Fruit fly (Drosophila melanogaster) whole organism, embryonic: ENCODE data around the gene mRpS35.

ENCODE experiments used
- Atf6 ChIP-seq: fragments of 200-800 bp; sonication (Bioruptor generic); IDR thresholded peaks from 2 replicates; pipeline ENCODE4 v1.3.6; 2022; ENCODE audit warnings: missing biosample characterization, missing genetic modification characterization
- CG10321 ChIP-seq: fragments of 200-800 bp; sonication (Bioruptor generic); IDR thresholded peaks from 2 replicates; pipeline ENCODE4 v1.3.6; 2022; ENCODE audit warnings: missing biosample characterization, missing genetic modification characterization
- CG10366 ChIP-seq: fragments of 200-800 bp; sonication (Bioruptor generic); IDR thresholded peaks from 2 replicates; pipeline ENCODE4 v1.3.6; 2022; ENCODE audit warnings: missing biosample characterization, missing genetic modification characterization
- CG10979 ChIP-seq: fragments of 200-800 bp; sonication (Bioruptor generic); optimal IDR thresholded peaks from 2 replicates; lab custom pipeline; 2018; ENCODE audit warnings: missing biosample characterization, mild to moderate bottlenecking, missing genetic modification characterization, moderate library complexity
- CG11696 ChIP-seq: fragments of 200-800 bp; sonication (Bioruptor generic); IDR thresholded peaks from 2 replicates; pipeline ENCODE4 v1.3.6; 2022; ENCODE audit warnings: missing biosample characterization, missing genetic modification characterization
- CG14441 ChIP-seq: fragments of 200-800 bp; sonication (Bioruptor generic); IDR thresholded peaks from 2 replicates; pipeline ENCODE4 v1.3.6; 2022; ENCODE audit warnings: missing biosample characterization, missing genetic modification characterization
- CG17612 ChIP-seq: fragments of 200-800 bp; sonication (Bioruptor generic); IDR thresholded peaks from 2 replicates; pipeline ENCODE4 v1.3.6; 2022; ENCODE audit warnings: missing biosample characterization, missing genetic modification characterization
- CG17829 ChIP-seq: fragments of 200-800 bp; optimal IDR thresholded peaks from 2 replicates; lab custom pipeline; 2019; ENCODE audit warnings: missing biosample characterization, mild to moderate bottlenecking, missing genetic modification characterization, moderate library complexity
- CG2712 ChIP-seq: fragments of 200-800 bp; optimal IDR thresholded peaks from 3 replicates; lab custom pipeline; 2019; ENCODE audit warnings: missing biosample characterization, mild to moderate bottlenecking, missing genetic modification characterization, moderate library complexity
- CG4282 ChIP-seq: fragments of 200-800 bp; sonication (Bioruptor generic); optimal IDR thresholded peaks from 2 replicates; lab custom pipeline; 2016; ENCODE audit warnings: missing biosample characterization, missing genetic modification characterization
- CG4360 ChIP-seq: fragments of 200-800 bp; sonication (Bioruptor generic); IDR thresholded peaks from 2 replicates; pipeline ENCODE4 v1.3.6; 2022; ENCODE audit warnings: missing biosample characterization, missing genetic modification characterization
- CG7745 ChIP-seq: fragments of 200-800 bp; sonication (Bioruptor generic); optimal IDR thresholded peaks from 2 replicates; lab custom pipeline; 2018; ENCODE audit warnings: missing biosample characterization, mild to moderate bottlenecking, missing genetic modification characterization, moderate library complexity
- CG8478 ChIP-seq: fragments of >200 bp; optimal IDR thresholded peaks from 2 replicates; lab custom pipeline; 2018
- CG9932 ChIP-seq: fragments of 200-800 bp; sonication (Bioruptor generic); IDR thresholded peaks from 2 replicates; pipeline ENCODE4 v1.3.6; 2022; ENCODE audit warnings: missing biosample characterization, missing genetic modification characterization
- D ChIP-seq, 2 experiments: fragments of 200-800 bp in 1 of 2; fragments of >200 bp in 1 of 2; sonication (Bioruptor generic) in 1 of 2; optimal IDR thresholded peaks; 2 replicates in 1 of 2; 3 replicates in 1 of 2; lab custom pipeline; 2017; ENCODE audit warnings: mild to moderate bottlenecking in 1 of 2, missing biosample characterization in 1 of 2, missing genetic modification characterization in 1 of 2, missing genetic modification reagents in 1 of 2
- D19A ChIP-seq: fragments of 200-800 bp; optimal IDR thresholded peaks from 3 replicates; lab custom pipeline; 2019; ENCODE audit warnings: missing biosample characterization, mild to moderate bottlenecking, missing genetic modification characterization, moderate library complexity
- Doc2 ChIP-seq: fragments of 200-800 bp; sonication (Bioruptor generic); IDR thresholded peaks from 2 replicates; pipeline ENCODE4 v1.3.6; 2022; ENCODE audit warnings: missing biosample characterization, missing genetic modification characterization
- Drgx ChIP-seq: fragments of 200-800 bp; sonication (Bioruptor generic); IDR thresholded peaks from 2 replicates; pipeline ENCODE4 v1.3.6; 2022; ENCODE audit warnings: missing biosample characterization, missing genetic modification characterization
- Lim3 ChIP-seq: fragments of 200-800 bp; sonication (Bioruptor generic); IDR thresholded peaks from 2 replicates; pipeline ENCODE4 v1.3.6; 2022; ENCODE audit warnings: missing biosample characterization, missing genetic modification characterization
- Med ChIP-seq: fragments of 200-800 bp; sonication (Bioruptor generic); peaks from one replicate; lab custom pipeline; 2016; ENCODE audit warnings: missing biosample characterization, missing genetic modification characterization, mild to moderate bottlenecking, inconsistent platforms, moderate library complexity
- TFAM ChIP-seq: fragments of 200-800 bp; sonication (Bioruptor generic); optimal IDR thresholded peaks from 2 replicates; lab custom pipeline; 2017; ENCODE audit warnings: missing biosample characterization, missing genetic modification characterization, inconsistent platforms
- Taf1 ChIP-seq: fragments of 200-800 bp; sonication (Bioruptor generic); IDR thresholded peaks from 2 replicates; pipeline ENCODE4 v1.3.6; 2022; ENCODE audit warnings: missing biosample characterization, missing genetic modification characterization
- Tbp ChIP-seq: fragments of >200 bp; optimal IDR thresholded peaks from 2 replicates; lab custom pipeline; 2018; ENCODE audit warnings: missing biosample characterization, missing genetic modification characterization
- Trl ChIP-seq, 3 experiments: fragments of >200 bp in 2 of 3; fragments of 200-800 bp in 1 of 3; sonication (Bioruptor generic) in 1 of 3; optimal IDR thresholded peaks; 2 replicates in 1 of 3; 3 replicates in 2 of 3; lab custom pipeline; 2016 to 2017; ENCODE audit warnings: missing biosample characterization in 1 of 3, missing genetic modification characterization in 1 of 3
- Vsx1 ChIP-seq: fragments of 200-800 bp; sonication (Bioruptor generic); optimal IDR thresholded peaks from 2 replicates; lab custom pipeline; 2017; ENCODE audit warnings: missing biosample characterization, mild to moderate bottlenecking, missing genetic modification characterization, missing genetic modification reagents
- bsh ChIP-seq, 2 experiments: fragments of 200-800 bp; sonication (Bioruptor generic); optimal IDR thresholded peaks; 2 replicates each; lab custom pipeline; 2017 to 2018; ENCODE audit warnings: mild to moderate bottlenecking in 2 of 2, missing biosample characterization in 2 of 2, missing genetic modification characterization in 2 of 2, moderate library complexity in 1 of 2
- dysf ChIP-seq: fragments of 200-800 bp; sonication (Bioruptor generic); IDR thresholded peaks from 3 replicates; pipeline ENCODE4 v1.3.6; 2022; ENCODE audit warnings: missing biosample characterization, missing genetic modification characterization
- eve ChIP-seq, 2 experiments: fragments of >200 bp; optimal IDR thresholded peaks; 2 replicates each; lab custom pipeline; 2017; ENCODE audit warnings: missing biosample characterization in 2 of 2, missing genetic modification characterization in 2 of 2
- ewg ChIP-seq: fragments of 200-800 bp; sonication (Bioruptor generic); optimal IDR thresholded peaks from 3 replicates; lab custom pipeline; 2017; ENCODE audit warnings: mild to moderate bottlenecking, missing biosample characterization, missing genetic modification reagents, missing genetic modification characterization
- gem ChIP-seq: fragments of 200-800 bp; sonication (Bioruptor generic); optimal IDR thresholded peaks from 2 replicates; lab custom pipeline; 2019; ENCODE audit warnings: missing biosample characterization, mild to moderate bottlenecking, missing genetic modification characterization, moderate library complexity
- grau ChIP-seq: fragments of 200-800 bp; optimal IDR thresholded peaks from 3 replicates; lab custom pipeline; 2019; ENCODE audit warnings: missing biosample characterization, mild to moderate bottlenecking, missing genetic modification characterization, moderate library complexity
- hth ChIP-seq: fragments of >200 bp; optimal IDR thresholded peaks from 2 replicates; lab custom pipeline; 2017; ENCODE audit warnings: inconsistent platforms
- jing ChIP-seq: fragments of 200-800 bp; sonication (Bioruptor generic); optimal IDR thresholded peaks from 2 replicates; lab custom pipeline; 2018; ENCODE audit warnings: missing biosample characterization, mild to moderate bottlenecking, missing genetic modification characterization
- lab ChIP-seq: fragments of 200-800 bp; sonication (Bioruptor generic); optimal IDR thresholded peaks from 3 replicates; lab custom pipeline; 2017; ENCODE audit warnings: missing biosample characterization, missing genetic modification characterization, mild to moderate bottlenecking, moderate library complexity, missing genetic modification reagents
- lilli ChIP-seq: fragments of 200-800 bp; sonication (Bioruptor generic); optimal IDR thresholded peaks from 3 replicates; lab custom pipeline; 2016; ENCODE audit warnings: missing biosample characterization, missing genetic modification characterization
- lov ChIP-seq, 2 experiments: fragments of 200-800 bp in 1 of 2; fragments of >200 bp in 1 of 2; sonication (Bioruptor generic) in 1 of 2; IDR thresholded peaks in 1 of 2; optimal IDR thresholded peaks in 1 of 2; 2 replicates in 1 of 2; 3 replicates in 1 of 2; pipeline versions ENCODE4 v1.3.6 to Lab custom; 2017 to 2022; ENCODE audit warnings: missing biosample characterization in 1 of 2, missing genetic modification characterization in 1 of 2
- mirr ChIP-seq: fragments of 200-800 bp; sonication (Bioruptor generic); optimal IDR thresholded peaks from 3 replicates; lab custom pipeline; 2018; ENCODE audit warnings: missing biosample characterization, mild to moderate bottlenecking, missing genetic modification characterization
- org-1 ChIP-seq: fragments of 200-800 bp; sonication (Bioruptor generic); optimal IDR thresholded peaks from 2 replicates; lab custom pipeline; 2017; ENCODE audit warnings: missing biosample characterization, missing genetic modification characterization
- otp ChIP-seq: fragments of 200-800 bp; sonication (Bioruptor generic); IDR thresholded peaks from 3 replicates; pipeline ENCODE4, ENCODE4 v1.3.6; 2022; ENCODE audit warnings: missing biosample characterization, missing genetic modification characterization
- pan ChIP-seq, 4 experiments: fragments of >200 bp in 3 of 4; fragments of 200-800 bp in 1 of 4; sonication (Bioruptor generic) in 1 of 4; optimal IDR thresholded peaks in 3 of 4; IDR thresholded peaks in 1 of 4; 2 replicates each; pipeline versions ENCODE4 v1.3.6 to Lab custom; 2017 to 2022; ENCODE audit warnings: missing biosample characterization in 2 of 4, missing genetic modification characterization in 2 of 4, mixed read lengths in 1 of 4
- pho ChIP-seq: fragments of 200-800 bp; sonication (Bioruptor generic); optimal IDR thresholded peaks from 2 replicates; lab custom pipeline; 2016; ENCODE audit warnings: missing biosample characterization, missing genetic modification characterization
- psq ChIP-seq: fragments of 200-800 bp; sonication (Bioruptor generic); optimal IDR thresholded peaks from 2 replicates; lab custom pipeline; 2017; ENCODE audit warnings: missing biosample characterization, missing genetic modification characterization
- scrt ChIP-seq: fragments of 200-800 bp; sonication (Bioruptor generic); optimal IDR thresholded peaks from 2 replicates; lab custom pipeline; 2018; ENCODE audit warnings: missing biosample characterization, mild to moderate bottlenecking, missing genetic modification characterization, moderate library complexity
- sqz ChIP-seq: fragments of 200-800 bp; sonication (Bioruptor generic); optimal IDR thresholded peaks from 3 replicates; lab custom pipeline; 2018; ENCODE audit warnings: missing biosample characterization, mild to moderate bottlenecking, missing genetic modification characterization
- sug ChIP-seq: fragments of 200-800 bp; optimal IDR thresholded peaks from 2 replicates; lab custom pipeline; 2019; ENCODE audit warnings: missing biosample characterization, mild to moderate bottlenecking, missing genetic modification characterization, moderate library complexity
- tna ChIP-seq: fragments of 200-800 bp; sonication (Bioruptor generic); IDR thresholded peaks from 2 replicates; pipeline ENCODE4 v1.3.6; 2022; ENCODE audit warnings: missing biosample characterization, missing genetic modification characterization; ENCODE audit not compliant: partially characterized antibody
- unc-4 ChIP-seq: fragments of 200-800 bp; sonication (Bioruptor generic); IDR thresholded peaks from 2 replicates; pipeline ENCODE4 v1.3.6; 2022; ENCODE audit warnings: missing biosample characterization, missing genetic modification characterization; ENCODE audit not compliant: partially characterized antibody
- zen ChIP-seq: fragments of 200-800 bp; sonication (Bioruptor generic); optimal IDR thresholded peaks from 3 replicates; lab custom pipeline; 2018; ENCODE audit warnings: missing biosample characterization, mild to moderate bottlenecking, missing genetic modification characterization, moderate library complexity

mRpS35 gene

dm6 chr3L:2808278-2808892 is 27.7 kb downstream of the mRpS35 start (continued):
- TF ChIP-seq dysf (GFP tag; lab: Robert Waterston, UW) = peak; percentile 11; the same call in 1 of the 3 replicates
- no peak for TF ChIP-seq CG8478 (lab: Kevin White, UChicago)
- peak in 1 of 2 experiments; percentile 46 for TF ChIP-seq eve (GFP tag; optimal IDR thresholded peaks at IDR 0.05; lab: Kevin White, UChicago)
- TF ChIP-seq bsh (GFP tag; optimal IDR thresholded peaks at IDR 0.05; lab: Kevin White, UChicago) = peak; percentile 28 to 68
- TF ChIP-seq CG10366 = no peak
- 0 out of 2 replicates have a peak, but pooled peaks have one; percentile 12 for TF ChIP-seq CG17612 (GFP tag; lab: Robert Waterston, UW)
- peak; percentile 3 for TF ChIP-seq scrt (GFP tag; lab: Kevin White, UChicago)
- TF ChIP-seq Taf1 (GFP tag; lab: Robert Waterston, UW) = no peak
- no peak for TF ChIP-seq D (optimal IDR thresholded peaks at IDR 0.05; lab: Kevin White, UChicago)
- TF ChIP-seq D (GFP tag; optimal IDR thresholded peaks at IDR 0.05; lab: Kevin White, UChicago) = peak; percentile 0
- TF ChIP-seq gem (tag; lab: Kevin White, UChicago) = peak; percentile 32
- TF ChIP-seq CG11696 = peak; percentile 87
- TF ChIP-seq pho (GFP tag; lab: Kevin White, UChicago) = no peak
- TF ChIP-seq tna = no peak
- TF ChIP-seq otp (GFP tag; lab: Robert Waterston, UW) = 0 out of 3 replicates have a peak, but pooled peaks have one; percentile 6
- TF ChIP-seq CG9932 (GFP tag; lab: Robert Waterston, UW) = 0 out of 2 replicates have a peak, but pooled peaks have one; percentile 11
- peak; percentile 75 for TF ChIP-seq psq
- peak; percentile 36 to 37 for TF ChIP-seq Trl (optimal IDR thresholded peaks at IDR 0.05; lab: Kevin White, UChicago)
- TF ChIP-seq Trl (GFP tag; optimal IDR thresholded peaks at IDR 0.05; lab: Kevin White, UChicago) = no peak
- TF ChIP-seq lov (optimal IDR thresholded peaks at IDR 0.05; lab: Kevin White, UChicago) = no peak
- TF ChIP-seq lov (GFP tag; IDR thresholded peaks at IDR 0.05; lab: Robert Waterston, UW) = 0 out of 3 replicates have a peak, but pooled peaks have one; percentile 66
- TF ChIP-seq D19A = peak; percentile 13
- peak; percentile 80 for TF ChIP-seq CG7745 (tag; lab: Kevin White, UChicago)
- peak; percentile 47 for TF ChIP-seq Med (GFP tag; lab: Kevin White, UChicago)
- peak; percentile 22 for TF ChIP-seq lilli (GFP tag; lab: Kevin White, UChicago)
- TF ChIP-seq CG14441 (GFP tag; lab: Robert Waterston, UW) = peak; percentile 28; the same call in 1 of the 2 replicates
- peak; percentile 17 for TF ChIP-seq sqz (GFP tag; lab: Kevin White, UChicago)
- peak; percentile 23 for TF ChIP-seq CG10979 (tag; lab: Kevin White, UChicago)
- peak; percentile 78 for TF ChIP-seq CG10321
- TF ChIP-seq Drgx (GFP tag; lab: Robert Waterston, UW) = peak; percentile 31
- peak; percentile 33 for TF ChIP-seq zen (tag; lab: Kevin White, UChicago)
- peak; percentile 16 for TF ChIP-seq CG2712 (tag; lab: Kevin White, UChicago)
- peak; percentile 17 for TF ChIP-seq CG17829 (tag; lab: Kevin White, UChicago)
- TF ChIP-seq grau (tag; lab: Kevin White, UChicago) = peak; percentile 18
- TF ChIP-seq CG4360 (GFP tag; lab: Robert Waterston, UW) = 0 out of 2 replicates have a peak, but pooled peaks have one; percentile 43
- no peak for TF ChIP-seq Tbp

DNA sequence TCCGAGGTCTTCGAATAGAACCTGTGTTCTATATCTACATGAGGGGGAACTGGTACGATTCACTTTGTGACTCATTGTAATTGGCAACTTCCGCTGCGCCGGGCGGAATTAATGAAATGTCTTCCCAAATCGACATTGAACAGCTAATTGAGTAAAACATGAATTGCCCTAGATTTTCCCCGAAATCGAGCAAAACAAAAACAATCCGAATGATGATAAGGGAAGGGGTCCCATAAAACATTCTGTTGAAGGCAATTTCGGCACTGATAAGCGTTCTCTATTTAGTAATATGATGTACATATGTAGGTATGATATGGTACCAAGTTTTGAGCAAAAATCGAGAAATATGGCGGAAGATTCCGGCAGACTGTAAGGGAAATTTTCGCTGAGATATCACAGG is 29.1 kb downstream of the mRpS35 start:
- no peak for TF ChIP-seq jing (GFP tag; lab: Kevin White, UChicago)
- peak; percentile 14; the same call in 1 of the 2 replicates for TF ChIP-seq Lim3 (GFP tag; lab: Robert Waterston, UW)
- no peak for TF ChIP-seq ewg (GFP tag; lab: Kevin White, UChicago)
- TF ChIP-seq mirr (GFP tag; lab: Kevin White, UChicago) = peak; percentile 39
- TF ChIP-seq pan (optimal IDR thresholded peaks at IDR 0.05; lab: Kevin White, UChicago) = no peak
- TF ChIP-seq pan (GFP tag; optimal IDR thresholded peaks at IDR 0.05 in 1 of 2, IDR thresholded peaks at IDR 0.05 in 1 of 2) = no peak
- TF ChIP-seq hth (lab: Kevin White, UChicago) = no peak
- TF ChIP-seq CG4282 (GFP tag; lab: Kevin White, UChicago) = no peak
- no peak for TF ChIP-seq unc-4 (GFP tag; lab: Robert Waterston, UW)
- TF ChIP-seq org-1 = no peak
- peak; percentile 20 for TF ChIP-seq lab (GFP tag; lab: Kevin White, UChicago)
- peak; percentile 10 for TF ChIP-seq Vsx1 (GFP tag; lab: Kevin White, UChicago)
- peak in 1 of 2 experiments; percentile 6 for TF ChIP-seq eve (GFP tag; optimal IDR thresholded peaks at IDR 0.05; lab: Kevin White, UChicago)
- TF ChIP-seq sug = peak; percentile 69
- TF ChIP-seq Doc2 (GFP tag; lab: Robert Waterston, UW) = no peak
- no peak for TF ChIP-seq TFAM (GFP tag; lab: Kevin White, UChicago)
- 0 out of 2 replicates have a peak, but pooled peaks have one; percentile 26 for TF ChIP-seq Atf6 (GFP tag; lab: Robert Waterston, UW)
